Fruit fly (Drosophila melanogaster) whole organism, embryonic: Measurements from ENCODE around the gene CG9270.

Source experiments
- Aef1 ChIP-seq: fragments of 200-800 bp; sonication (Bioruptor generic); IDR thresholded peaks from 3 replicates; pipeline ENCODE4 v1.3.6; 2022; ENCODE audit warnings: missing biosample characterization, missing genetic modification characterization
- B-H1 ChIP-seq: fragments of 200-800 bp; sonication (Bioruptor generic); IDR thresholded peaks from 3 replicates; pipeline ENCODE4 v1.3.6; 2022; ENCODE audit warnings: missing biosample characterization, missing genetic modification characterization
- Blimp-1 ChIP-seq: fragments of 200-800 bp; sonication (Bioruptor generic); optimal IDR thresholded peaks from 3 replicates; lab custom pipeline; 2018; ENCODE audit warnings: missing biosample characterization, missing genetic modification characterization, mild to moderate bottlenecking, moderate library complexity, missing genetic modification reagents
- CG10366 ChIP-seq: fragments of 200-800 bp; sonication (Bioruptor generic); IDR thresholded peaks from 2 replicates; pipeline ENCODE4 v1.3.6; 2022; ENCODE audit warnings: missing biosample characterization, missing genetic modification characterization
- CG10431 ChIP-seq: fragments of 200-800 bp; sonication (Bioruptor generic); optimal IDR thresholded peaks from 3 replicates; lab custom pipeline; 2018; ENCODE audit warnings: missing biosample characterization, mild to moderate bottlenecking, missing genetic modification characterization
- CG11560 ChIP-seq: fragments of 200-800 bp; sonication (Bioruptor generic); IDR thresholded peaks from 3 replicates; pipeline ENCODE4 v1.3.6; 2022; ENCODE audit warnings: missing biosample characterization, missing genetic modification characterization
- CG12236 ChIP-seq: fragments of 200-800 bp; sonication (Bioruptor generic); optimal IDR thresholded peaks from 2 replicates; lab custom pipeline; 2016; ENCODE audit warnings: missing biosample characterization, missing genetic modification characterization
- CG13287 ChIP-seq: fragments of 200-800 bp; sonication (Bioruptor generic); IDR thresholded peaks from 2 replicates; pipeline ENCODE4 v1.3.6; 2022; ENCODE audit warnings: missing biosample characterization, missing genetic modification characterization; ENCODE audit not compliant: partially characterized antibody
- CG13775 ChIP-seq: fragments of 200-800 bp; sonication (Bioruptor generic); optimal IDR thresholded peaks from 3 replicates; lab custom pipeline; 2017; ENCODE audit warnings: missing biosample characterization, mild to moderate bottlenecking, missing genetic modification characterization
- CG14710 ChIP-seq: fragments of 200-800 bp; sonication (Bioruptor generic); optimal IDR thresholded peaks from 3 replicates; lab custom pipeline; 2019; ENCODE audit warnings: missing biosample characterization, mild to moderate bottlenecking, missing genetic modification characterization, moderate library complexity
- CG1602 ChIP-seq: fragments of 200-800 bp; sonication (Bioruptor generic); optimal IDR thresholded peaks from 3 replicates; lab custom pipeline; 2016; ENCODE audit warnings: missing biosample characterization, missing genetic modification characterization
- CG16779 ChIP-seq: fragments of 200-800 bp; sonication (Bioruptor generic); IDR thresholded peaks from 2 replicates; pipeline ENCODE4 v1.3.6; 2022; ENCODE audit warnings: missing biosample characterization, missing genetic modification characterization
- CG16813 ChIP-seq: fragments of 200-800 bp; sonication (Bioruptor generic); IDR thresholded peaks from 3 replicates; pipeline ENCODE4 v1.3.6; 2022; ENCODE audit warnings: missing biosample characterization, missing genetic modification characterization; ENCODE audit not compliant: partially characterized antibody
- CG17385 ChIP-seq: fragments of 200-800 bp; sonication (Bioruptor generic); optimal IDR thresholded peaks from 3 replicates; lab custom pipeline; 2018; ENCODE audit warnings: missing biosample characterization, mild to moderate bottlenecking, missing genetic modification characterization
- CG17912 ChIP-seq: fragments of 200-800 bp; sonication (Bioruptor generic); optimal IDR thresholded peaks from 2 replicates; lab custom pipeline; 2018; ENCODE audit warnings: missing biosample characterization, mild to moderate bottlenecking, missing genetic modification characterization
- CG2202 ChIP-seq: fragments of 200-800 bp; sonication (Bioruptor generic); optimal IDR thresholded peaks from 2 replicates; lab custom pipeline; 2018; ENCODE audit warnings: missing biosample characterization, mild to moderate bottlenecking, missing genetic modification characterization
- CG2712 ChIP-seq: fragments of 200-800 bp; optimal IDR thresholded peaks from 3 replicates; lab custom pipeline; 2019; ENCODE audit warnings: missing biosample characterization, mild to moderate bottlenecking, missing genetic modification characterization, moderate library complexity
- CG30403 ChIP-seq: fragments of 200-800 bp; sonication (Bioruptor generic); optimal IDR thresholded peaks from 3 replicates; lab custom pipeline; 2016; ENCODE audit warnings: missing biosample characterization, missing genetic modification characterization
- CG32772 ChIP-seq: fragments of 200-800 bp; sonication (Bioruptor generic); IDR thresholded peaks from 2 replicates; pipeline ENCODE4 v1.3.6; 2022; ENCODE audit warnings: missing biosample characterization, missing genetic modification characterization
- CG3847 ChIP-seq: fragments of 200-800 bp; sonication (Bioruptor generic); IDR thresholded peaks from 2 replicates; pipeline ENCODE4 v1.3.6; 2022; ENCODE audit warnings: missing biosample characterization, missing genetic modification characterization
- CG6654 ChIP-seq: fragments of 200-800 bp; sonication (Bioruptor generic); optimal IDR thresholded peaks from 2 replicates; lab custom pipeline; 2017; ENCODE audit warnings: missing biosample characterization, mild to moderate bottlenecking, missing genetic modification characterization
- CG8359 ChIP-seq: fragments of 200-800 bp; sonication (Bioruptor generic); optimal IDR thresholded peaks from 2 replicates; lab custom pipeline; 2017; ENCODE audit warnings: missing biosample characterization, mild to moderate bottlenecking, missing genetic modification characterization, borderline replicate concordance
- CG9817 ChIP-seq: fragments of 200-800 bp; sonication (Bioruptor generic); optimal IDR thresholded peaks from 2 replicates; lab custom pipeline; 2018; ENCODE audit warnings: missing biosample characterization, mild to moderate bottlenecking, missing genetic modification characterization, moderate library complexity
- CkIIα-i1 ChIP-seq: fragments of 200-800 bp; sonication (Bioruptor generic); IDR thresholded peaks from 2 replicates; pipeline ENCODE4 v1.3.6; 2022; ENCODE audit warnings: missing biosample characterization, missing genetic modification characterization
- CoRest ChIP-seq: fragments of 200-800 bp; sonication (Bioruptor generic); optimal IDR thresholded peaks from 3 replicates; lab custom pipeline; 2018; ENCODE audit warnings: missing biosample characterization, mild to moderate bottlenecking, missing genetic modification characterization, moderate library complexity
- CrebB ChIP-seq: fragments of 200-800 bp; sonication (Bioruptor generic); optimal IDR thresholded peaks from 3 replicates; lab custom pipeline; 2018; ENCODE audit warnings: missing biosample characterization, mild to moderate bottlenecking, missing genetic modification characterization
- Hey ChIP-seq: fragments of 200-800 bp; sonication (Bioruptor generic); optimal IDR thresholded peaks from 3 replicates; lab custom pipeline; 2018; ENCODE audit warnings: missing biosample characterization, mild to moderate bottlenecking, missing genetic modification characterization
- Hr3 ChIP-seq: fragments of 200-800 bp; sonication (Bioruptor generic); optimal IDR thresholded peaks from 3 replicates; lab custom pipeline; 2016; ENCODE audit warnings: missing biosample characterization, missing genetic modification characterization
- Med ChIP-seq: fragments of 200-800 bp; sonication (Bioruptor generic); peaks from one replicate; lab custom pipeline; 2016; ENCODE audit warnings: missing biosample characterization, missing genetic modification characterization, mild to moderate bottlenecking, inconsistent platforms, moderate library complexity
- Neu2 ChIP-seq: fragments of 200-800 bp; sonication (Bioruptor generic); optimal IDR thresholded peaks from 3 replicates; lab custom pipeline; 2016; ENCODE audit warnings: missing biosample characterization, missing genetic modification characterization, borderline replicate concordance
- NfI ChIP-seq: fragments of 200-800 bp; sonication (Bioruptor generic); optimal IDR thresholded peaks from 3 replicates; lab custom pipeline; 2018; ENCODE audit warnings: missing biosample characterization, mild to moderate bottlenecking, missing genetic modification characterization, moderate library complexity
- Opbp ChIP-seq: fragments of 200-800 bp; sonication (Bioruptor generic); IDR thresholded peaks from 3 replicates; pipeline ENCODE4 v1.3.6; 2022; ENCODE audit warnings: missing biosample characterization, missing genetic modification characterization; ENCODE audit not compliant: partially characterized antibody
- Optix ChIP-seq: fragments of 200-800 bp; sonication (Bioruptor generic); IDR thresholded peaks from 3 replicates; pipeline ENCODE4 v1.3.6; 2022; ENCODE audit warnings: missing biosample characterization, missing genetic modification characterization
- Scr ChIP-seq: fragments of 200-800 bp; sonication (Bioruptor generic); IDR thresholded peaks from 2 replicates; pipeline ENCODE4 v1.3.6; 2022; ENCODE audit warnings: missing biosample characterization, missing genetic modification characterization; ENCODE audit not compliant: partially characterized antibody
- Six4 ChIP-seq: fragments of 200-800 bp; sonication (Bioruptor generic); optimal IDR thresholded peaks from 2 replicates; lab custom pipeline; 2016; ENCODE audit warnings: missing biosample characterization, missing genetic modification characterization
- ase ChIP-seq: fragments of 200-800 bp; sonication (Bioruptor generic); IDR thresholded peaks from 3 replicates; pipeline ENCODE4 v1.3.6; 2022; ENCODE audit warnings: missing biosample characterization, missing genetic modification characterization
- ash1 ChIP-seq: fragments of 200-800 bp; sonication (Bioruptor generic); optimal IDR thresholded peaks from 2 replicates; lab custom pipeline; 2018; ENCODE audit warnings: missing biosample characterization, mild to moderate bottlenecking, missing genetic modification characterization
- bowl ChIP-seq: fragments of 200-800 bp; sonication (Bioruptor generic); IDR thresholded peaks from 2 replicates; pipeline ENCODE4 v1.3.6; 2022; ENCODE audit warnings: missing biosample characterization, missing genetic modification characterization
- br ChIP-seq: fragments of >200 bp; optimal IDR thresholded peaks from 2 replicates; lab custom pipeline; 2017
- croc ChIP-seq: fragments of 200-800 bp; sonication (Bioruptor generic); conservative IDR thresholded peaks from 3 replicates; pipeline ENCODE4 v1.3.6; 2022; ENCODE audit warnings: missing biosample characterization, missing genetic modification characterization
- da ChIP-seq: fragments of 200-800 bp; sonication (Bioruptor generic); optimal IDR thresholded peaks from 2 replicates; lab custom pipeline; 2016; ENCODE audit warnings: missing biosample characterization, missing genetic modification characterization
- dati ChIP-seq: fragments of 200-800 bp; sonication (Bioruptor generic); IDR thresholded peaks from 2 replicates; pipeline ENCODE4 v1.3.6; 2022; ENCODE audit warnings: missing biosample characterization, missing genetic modification characterization
- dimm ChIP-seq: fragments of 200-800 bp; sonication (Bioruptor generic); IDR thresholded peaks from 2 replicates; pipeline ENCODE4 v1.3.6; 2022; ENCODE audit warnings: missing biosample characterization, missing genetic modification characterization
- dpn ChIP-seq, 2 experiments: fragments of 200-800 bp; sonication (Bioruptor generic); optimal IDR thresholded peaks; 3 replicates each; lab custom pipeline; 2016; ENCODE audit warnings: missing biosample characterization in 2 of 2, missing genetic modification characterization in 2 of 2
- grau ChIP-seq: fragments of 200-800 bp; optimal IDR thresholded peaks from 3 replicates; lab custom pipeline; 2019; ENCODE audit warnings: missing biosample characterization, mild to moderate bottlenecking, missing genetic modification characterization, moderate library complexity
- pb ChIP-seq: fragments of 200-800 bp; sonication (Bioruptor generic); optimal IDR thresholded peaks from 3 replicates; lab custom pipeline; 2016; ENCODE audit warnings: missing biosample characterization, missing genetic modification characterization
- scrt ChIP-seq: fragments of 200-800 bp; sonication (Bioruptor generic); optimal IDR thresholded peaks from 2 replicates; lab custom pipeline; 2018; ENCODE audit warnings: missing biosample characterization, mild to moderate bottlenecking, missing genetic modification characterization, moderate library complexity
- sd ChIP-seq: fragments of 200-800 bp; sonication (Bioruptor generic); optimal IDR thresholded peaks from 3 replicates; lab custom pipeline; 2018; ENCODE audit warnings: missing biosample characterization, mild to moderate bottlenecking, missing genetic modification characterization, moderate library complexity
- seq ChIP-seq: fragments of 200-800 bp; sonication (Bioruptor generic); IDR thresholded peaks from 2 replicates; pipeline ENCODE4 v1.3.6; 2022; ENCODE audit warnings: missing biosample characterization, missing genetic modification characterization
- slp2 ChIP-seq: fragments of 200-800 bp; sonication (Bioruptor generic); optimal IDR thresholded peaks from 2 replicates; lab custom pipeline; 2016; ENCODE audit warnings: missing biosample characterization, missing genetic modification characterization
- z ChIP-seq: fragments of 200-800 bp; sonication (Bioruptor generic); IDR thresholded peaks from 3 replicates; pipeline ENCODE4 v1.3.6; 2022; ENCODE audit warnings: missing biosample characterization, missing genetic modification characterization

The CG9270 gene

dm6 chr2L:20896681-20897341 is 37.1 kb downstream of the CG9270 start (continued):
- 0 out of 3 replicates have a peak, but pooled peaks have one; percentile 5 for TF ChIP-seq Optix (GFP tag; lab: Robert Waterston, UW)
- peak; percentile 21 for TF ChIP-seq Six4 (GFP tag; lab: Kevin White, UChicago)
- TF ChIP-seq CG2202 (tag; lab: Kevin White, UChicago): peak; percentile 55
- TF ChIP-seq NfI (GFP tag; lab: Kevin White, UChicago): peak; percentile 46
- TF ChIP-seq seq: 0 out of 2 replicates have a peak, but pooled peaks have one; percentile 27
- peak; percentile 93 for TF ChIP-seq CG17912 (GFP tag; lab: Kevin White, UChicago)
- peak; percentile 44 for TF ChIP-seq scrt (GFP tag; lab: Kevin White, UChicago)
- TF ChIP-seq croc (GFP tag; lab: Robert Waterston, UW): no peak
- TF ChIP-seq ash1 (GFP tag; lab: Kevin White, UChicago): peak; percentile 13
- no peak for TF ChIP-seq dpn (GFP tag; optimal IDR thresholded peaks at IDR 0.05; lab: Kevin White, UChicago)
- TF ChIP-seq Scr (GFP tag; lab: Robert Waterston, UW): no peak
- TF ChIP-seq pb (GFP tag; lab: Kevin White, UChicago): no peak
- peak; percentile 80 for TF ChIP-seq CG10431 (GFP tag; lab: Kevin White, UChicago)
- TF ChIP-seq br (lab: Kevin White, UChicago): no peak
- TF ChIP-seq CG30403 (GFP tag; lab: Kevin White, UChicago): no peak
- TF ChIP-seq CG1602: no peak
- no peak for TF ChIP-seq CG16813 (GFP tag; lab: Robert Waterston, UW)
- peak; percentile 54 for TF ChIP-seq CG17385 (GFP tag; lab: Kevin White, UChicago)
- no peak for TF ChIP-seq dimm (GFP tag; lab: Robert Waterston, UW)
- no peak for TF ChIP-seq CG3847 (GFP tag; lab: Robert Waterston, UW)
- TF ChIP-seq Hey (tag; lab: Kevin White, UChicago): no peak
- no peak for TF ChIP-seq CG32772 (GFP tag; lab: Robert Waterston, UW)
- TF ChIP-seq CrebB (tag; lab: Kevin White, UChicago): peak; percentile 69
- no peak for TF ChIP-seq Hr3 (GFP tag; lab: Kevin White, UChicago)
- TF ChIP-seq CG9817 (tag; lab: Kevin White, UChicago): no peak
- TF ChIP-seq CG11560 (tag; lab: Robert Waterston, UW): no peak
- no peak for TF ChIP-seq CG10366
- TF ChIP-seq CG12236 (GFP tag; lab: Kevin White, UChicago): peak; percentile 40
- no peak for TF ChIP-seq grau (tag; lab: Kevin White, UChicago)
- no peak for TF ChIP-seq Neu2 (GFP tag; lab: Kevin White, UChicago)
- TF ChIP-seq Med: no peak
- peak; percentile 63 for TF ChIP-seq Blimp-1 (GFP tag; lab: Kevin White, UChicago)
- TF ChIP-seq sd (tag; lab: Kevin White, UChicago): peak; percentile 52
- TF ChIP-seq CG8359 (GFP tag; lab: Kevin White, UChicago): no peak
- no peak for TF ChIP-seq Aef1 (GFP tag; lab: Robert Waterston, UW)
- TF ChIP-seq CG14710: peak; percentile 40
- no peak for TF ChIP-seq CG13775
- no peak for TF ChIP-seq CG16779
- TF ChIP-seq CG6654 (GFP tag; lab: Kevin White, UChicago): no peak
- TF ChIP-seq z: no peak
- TF ChIP-seq bowl (GFP tag; lab: Robert Waterston, UW): no peak
- TF ChIP-seq B-H1 (GFP tag; lab: Robert Waterston, UW): no peak; the same call in 2 of the 3 replicates
- TF ChIP-seq CG13287 (GFP tag; lab: Robert Waterston, UW): no peak
- TF ChIP-seq CoRest (tag; lab: Kevin White, UChicago): no peak
- no peak for TF ChIP-seq dati (GFP tag; lab: Robert Waterston, UW)
- no peak for TF ChIP-seq CkIIα-i1 (GFP tag; lab: Robert Waterston, UW)
- TF ChIP-seq slp2 (GFP tag; lab: Kevin White, UChicago): no peak
- TF ChIP-seq Opbp (GFP tag; lab: Robert Waterston, UW): no peak
- no peak for TF ChIP-seq ase (GFP tag; lab: Robert Waterston, UW)
- no peak for TF ChIP-seq da (GFP tag; lab: Kevin White, UChicago)
- no peak for TF ChIP-seq CG2712 (tag; lab: Kevin White, UChicago)
